Worm (Caenorhabditis elegans): ENCODE measurements around the gene unc-25.

DNA sequence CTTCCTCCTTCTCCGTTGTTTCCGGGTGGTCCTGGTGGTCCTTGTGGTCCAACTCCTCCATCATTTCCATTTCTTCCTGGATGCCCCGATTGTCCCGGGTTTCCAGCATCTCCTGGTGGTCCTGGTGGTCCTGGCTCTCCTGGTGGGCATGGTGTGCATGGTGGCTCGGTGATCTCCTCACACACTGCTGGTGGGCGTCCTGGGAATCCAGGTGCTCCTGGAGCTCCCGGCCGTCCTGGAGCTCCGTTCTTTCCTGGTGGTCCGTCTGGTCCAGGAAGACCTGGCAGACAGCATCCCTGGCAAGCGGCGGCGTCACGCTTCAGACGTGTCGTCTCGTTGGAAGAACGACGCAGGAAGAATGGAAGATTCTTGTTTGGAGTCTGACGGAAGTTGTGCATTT, 50.6 kb downstream of the unc-25 start:
- TF ChIP-seq fkh-8 (tag; optimal IDR thresholded peaks at IDR 0.05) (no peak), lin-14 (GFP tag; optimal IDR thresholded peaks at IDR 0.05) (no peak), unc-62 (GFP tag; optimal IDR thresholded peaks at IDR 0.05) (no peak), fkh-10 (GFP tag; optimal IDR thresholded peaks at IDR 0.05) (no peak), F16B12.6 (tag; optimal IDR thresholded peaks at IDR 0.05) (no peak), C34B4.2 (tag; optimal IDR thresholded peaks at IDR 0.05) (no peak), tbx-2 (tag; optimal IDR thresholded peaks at IDR 0.05) (no peak), unc-86 (tag; optimal IDR thresholded peaks at IDR 0.05) (no peak), egl-27 (tag; optimal IDR thresholded peaks at IDR 0.05) (no peak), pax-3 (tag; optimal IDR thresholded peaks at IDR 0.05) (no peak), tlp-1 (tag; optimal IDR thresholded peaks at IDR 0.05) (no peak)
